Worm (Caenorhabditis elegans) whole organism, late embryonic: ENCODE results near the gene puf-11.

Experiments
- ama-1 ChIP-seq: fragments of 150-350 bp; optimal IDR thresholded peaks from 2 replicates; lab custom pipeline; 2014
- ceh-9 ChIP-seq: sonication (generic microtip); optimal IDR thresholded peaks from 2 replicates; lab custom pipeline; 2016; ENCODE audit warnings: mild to moderate bottlenecking, missing genetic modification characterization, inconsistent platforms, missing compliant biosample characterization
- elt-2 ChIP-seq: sonication (generic microtip); optimal IDR thresholded peaks from 2 replicates; lab custom pipeline; 2016; ENCODE audit warnings: missing genetic modification reagents, missing genetic modification characterization, missing compliant biosample characterization
- pha-4 ChIP-seq: fragments of 150-350 bp; optimal IDR thresholded peaks from 2 replicates; lab custom pipeline; 2018; ENCODE audit warnings: missing biosample characterization, missing genetic modification reagents, missing genetic modification characterization
- unc-86 ChIP-seq: sonication (generic microtip); optimal IDR thresholded peaks from 2 replicates; lab custom pipeline; 2016; ENCODE audit warnings: missing genetic modification characterization, missing compliant biosample characterization

- TF ChIP-seq pha-4 (tag; lab: Kevin White, UChicago), result no peak
- no peak for TF ChIP-seq ama-1 (lab: Kevin White, UChicago)
- no peak for TF ChIP-seq ceh-9 (tag; lab: Kevin White, UChicago)
- TF ChIP-seq elt-2, result no peak
- no peak for TF ChIP-seq unc-86 (tag; lab: Kevin White, UChicago)
These were observed 2.3 kb upstream of the puf-11 start, which contains the start of the genes Y73B6BL.23 and htp-2 for ce11 chrIV:6419031-6419582.
